Worm (Caenorhabditis elegans): ENCODE results near the gene F26G5.1.

F26G5.1 gene

DNA sequence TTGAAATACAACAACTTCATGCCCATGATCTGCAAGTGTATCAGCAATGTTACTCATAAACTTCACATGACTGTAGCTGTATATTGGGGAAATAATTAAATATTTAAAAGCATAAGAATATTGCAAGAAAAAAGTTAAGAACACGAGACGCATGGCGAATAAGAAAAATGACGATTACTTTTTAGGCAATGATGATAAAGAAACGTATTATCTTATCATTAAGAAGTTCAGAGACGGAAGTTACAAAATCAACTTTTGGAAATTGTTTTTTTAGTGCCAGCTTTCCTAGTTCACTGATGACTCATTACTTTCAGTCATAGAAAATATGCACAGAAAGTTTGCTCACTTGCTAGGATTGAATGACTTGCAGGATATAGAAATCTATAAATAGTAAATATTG is 25.1 kb downstream of the F26G5.1 start, which contains the start of gene ugt-7:
TSS of gene ugt-7 (minus strand) at position 161 of the 400 bp plus-strand sequence.
- TF ChIP-seq zip-8 (tag; optimal IDR thresholded peaks at IDR 0.05) = no peak

DNA sequence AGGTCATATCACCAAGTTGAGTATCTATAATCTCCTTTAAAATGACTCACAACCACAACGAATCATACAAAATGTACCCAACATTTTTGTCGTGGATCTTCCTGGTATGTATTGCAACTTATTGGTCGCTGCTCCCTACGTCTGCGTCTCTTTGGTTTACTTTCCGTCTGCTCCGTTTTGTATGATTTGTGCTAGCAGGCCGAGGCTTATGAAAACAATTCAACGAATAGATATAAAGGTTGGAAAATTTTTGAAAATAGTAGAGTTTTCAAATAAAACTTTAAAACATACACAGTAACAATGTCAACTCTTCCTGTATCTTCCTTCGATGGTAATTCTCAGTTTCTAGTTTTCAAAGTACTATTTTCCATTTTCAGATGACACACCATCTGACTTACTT is 26.1 kb downstream of the F26G5.1 start, which contains the start of gene srr-8:
TSS of gene srr-8 (plus strand) at position 301 of the 400 bp plus-strand sequence.
- TF ChIP-seq hlh-1 (tag; optimal IDR thresholded peaks at IDR 0.05) = no peak

DNA sequence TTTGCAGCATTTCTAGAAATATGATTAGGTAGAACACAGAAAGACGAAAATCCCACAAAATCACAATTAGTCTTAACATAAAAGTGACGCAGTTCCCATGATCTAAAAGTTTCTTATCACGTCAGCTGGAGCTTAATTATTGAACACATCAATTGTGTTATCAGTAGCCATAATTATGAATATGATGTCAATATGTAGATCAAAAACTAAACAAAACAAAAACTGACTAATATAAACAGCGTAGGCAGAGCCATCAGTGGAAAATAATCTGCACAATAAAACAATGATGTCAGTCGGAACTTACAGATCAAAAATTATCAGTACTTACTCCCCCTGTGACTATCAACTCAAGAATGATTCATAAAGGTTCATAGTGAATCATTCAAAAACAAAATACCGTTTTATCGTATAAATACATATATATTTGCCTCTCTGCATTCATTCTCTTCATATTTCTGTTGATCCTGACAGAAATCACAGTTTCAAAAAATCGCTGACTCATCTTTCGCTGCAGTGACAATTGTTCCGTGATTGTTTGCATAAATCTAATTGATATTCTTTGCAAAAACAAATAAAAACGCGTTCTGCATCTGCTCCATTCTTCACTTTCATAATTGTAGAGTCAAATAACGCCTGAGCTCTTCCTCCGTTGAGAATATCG is 37.0 kb downstream of the F26G5.1 start, which contains the start of gene srr-6:
TSS of gene srr-6 (plus strand) at position 611 of the 661 bp plus-strand sequence.
- TF ChIP-seq snpc-4 (tag; optimal IDR thresholded peaks at IDR 0.05) (no peak), nhr-237 (tag; optimal IDR thresholded peaks at IDR 0.05) (no peak), lin-32 (GFP tag; optimal IDR thresholded peaks at IDR 0.05) (no peak), lsy-2 (tag; optimal IDR thresholded peaks at IDR 0.05) (no peak)

DNA sequence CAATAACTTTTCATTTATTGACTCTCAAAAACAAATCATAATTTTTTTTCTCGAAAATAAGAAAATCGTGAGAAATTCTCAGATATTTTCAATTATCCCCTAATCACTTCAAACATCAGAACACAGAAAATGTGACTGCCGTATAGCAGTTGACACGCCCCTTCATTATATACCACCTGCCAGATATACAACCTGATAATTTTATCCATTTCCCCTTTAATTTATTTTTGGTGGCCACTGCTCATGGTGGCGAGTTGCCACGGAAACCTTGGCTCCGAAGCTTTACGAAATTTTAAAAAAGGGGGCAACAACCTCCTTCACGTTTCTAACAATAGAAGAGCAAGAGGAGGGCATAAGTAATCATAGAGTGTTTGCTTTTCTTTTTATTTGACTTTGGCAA is 41.5 kb downstream of the F26G5.1 start:
- TF ChIP-seq snpc-4 (tag; optimal IDR thresholded peaks at IDR 0.05) (no peak), elt-1 (tag; optimal IDR thresholded peaks at IDR 0.05; ENCODE audit: borderline replicate concordance, insufficient read depth) (no peak), nhr-2 (tag; optimal IDR thresholded peaks at IDR 0.05) (no peak), zip-8 (tag; optimal IDR thresholded peaks at IDR 0.05) (no peak), mls-2 (tag; optimal IDR thresholded peaks at IDR 0.05) (no peak), ceh-43 (GFP tag; optimal IDR thresholded peaks at IDR 0.05) (no peak), ces-1 (GFP tag; optimal IDR thresholded peaks at IDR 0.05) (peak; percentile 33)

DNA sequence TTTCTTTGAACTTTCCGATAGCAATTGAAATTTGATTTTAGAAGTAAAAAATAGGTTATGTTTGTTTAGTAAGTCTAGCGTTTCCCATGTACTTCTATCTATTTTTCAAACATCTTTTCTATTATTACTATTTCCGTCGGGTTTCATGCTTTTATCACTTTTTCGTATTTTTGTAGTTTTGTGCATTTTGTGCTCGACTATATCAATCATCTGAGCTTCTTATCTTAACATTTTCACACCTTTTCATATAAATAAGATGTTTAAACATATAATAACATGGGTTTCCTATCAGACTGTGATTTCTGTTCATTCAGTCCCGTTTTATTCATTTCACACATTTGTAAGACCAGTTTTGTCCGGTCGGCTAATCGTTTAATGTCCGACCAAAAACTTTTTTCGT is 42.8 kb downstream of the F26G5.1 start:
- TF ChIP-seq ceh-83 (GFP tag; optimal IDR thresholded peaks at IDR 0.05) (no peak), unc-39 (tag; optimal IDR thresholded peaks at IDR 0.05) (no peak), nhr-2 (tag; optimal IDR thresholded peaks at IDR 0.05) (no peak), nhr-76 (tag; optimal IDR thresholded peaks at IDR 0.05) (no peak), M03D4.4 (tag; optimal IDR thresholded peaks at IDR 0.05) (no peak), ceh-39 (tag; optimal IDR thresholded peaks at IDR 0.05) (no peak), ztf-11 (tag; optimal IDR thresholded peaks at IDR 0.05) (no peak), ceh-43 (GFP tag; optimal IDR thresholded peaks at IDR 0.05) (no peak), lsy-2 (tag; optimal IDR thresholded peaks at IDR 0.05) (no peak), elt-3 (tag; optimal IDR thresholded peaks at IDR 0.05) (no peak), drap-1 (GFP tag; optimal IDR thresholded peaks at IDR 0.05) (no peak)

DNA sequence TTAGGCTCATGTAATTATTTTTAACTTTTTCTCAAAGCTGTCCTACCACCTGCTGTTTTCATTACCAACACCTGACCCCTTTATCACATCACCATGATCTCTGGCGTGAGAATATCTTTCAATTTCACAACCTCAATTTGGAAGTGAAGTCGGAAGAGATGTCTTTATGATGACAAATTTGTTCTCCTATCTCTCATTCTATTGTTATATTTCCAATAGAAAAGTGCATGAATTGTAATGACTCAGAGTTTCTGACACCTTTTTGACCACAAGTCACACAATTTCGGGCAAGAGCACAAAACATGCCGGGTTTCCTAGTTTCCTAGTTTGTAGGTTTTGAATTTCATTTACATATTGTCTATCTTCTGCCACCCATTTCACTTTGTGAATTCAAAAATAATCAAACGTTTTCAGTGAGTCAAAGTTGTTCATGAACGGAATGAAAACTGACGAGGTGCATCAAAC is 43.6 kb downstream of the F26G5.1 start, which contains the start of gene srr-4:
TSS of gene srr-4 (plus strand) at position 415 of the 465 bp plus-strand sequence.
- TF ChIP-seq blmp-1 (tag; optimal IDR thresholded peaks at IDR 0.05) (no peak), lsy-2 (tag; optimal IDR thresholded peaks at IDR 0.05) (no peak), nhr-2 (tag; optimal IDR thresholded peaks at IDR 0.05) (no peak), sem-2 (GFP tag; optimal IDR thresholded peaks at IDR 0.05) (no peak), flh-1 (GFP tag; optimal IDR thresholded peaks at IDR 0.05) (no peak), tbx-8 (GFP tag; optimal IDR thresholded peaks at IDR 0.05) (no peak), ces-1 (GFP tag; optimal IDR thresholded peaks at IDR 0.05) (no peak)

DNA sequence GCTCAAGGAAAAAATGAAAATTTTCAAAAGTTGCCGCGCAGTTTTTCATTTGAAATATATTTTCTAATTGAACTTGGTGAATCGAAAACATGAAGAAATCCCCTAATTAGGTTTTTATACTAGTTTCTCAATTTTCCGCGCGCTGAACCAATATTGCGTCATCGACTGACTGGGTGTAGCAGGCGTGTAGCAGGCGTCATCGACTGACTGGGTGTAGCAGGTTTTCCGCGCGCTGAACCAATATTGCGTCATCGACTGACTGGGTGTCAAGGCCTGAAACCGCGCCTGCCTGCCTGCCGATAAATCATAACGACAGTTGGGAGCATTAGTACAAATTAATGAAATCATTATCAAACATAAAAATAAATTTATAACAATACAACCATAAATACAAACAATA is 48.1 kb downstream of the F26G5.1 start:
- peak; percentile 98 for TF ChIP-seq zip-8 (tag; optimal IDR thresholded peaks at IDR 0.05)
- TF ChIP-seq sem-2 (GFP tag; optimal IDR thresholded peaks at IDR 0.05) = no peak
- TF ChIP-seq nhr-2 (tag; optimal IDR thresholded peaks at IDR 0.05) = peak; percentile 43

DNA sequence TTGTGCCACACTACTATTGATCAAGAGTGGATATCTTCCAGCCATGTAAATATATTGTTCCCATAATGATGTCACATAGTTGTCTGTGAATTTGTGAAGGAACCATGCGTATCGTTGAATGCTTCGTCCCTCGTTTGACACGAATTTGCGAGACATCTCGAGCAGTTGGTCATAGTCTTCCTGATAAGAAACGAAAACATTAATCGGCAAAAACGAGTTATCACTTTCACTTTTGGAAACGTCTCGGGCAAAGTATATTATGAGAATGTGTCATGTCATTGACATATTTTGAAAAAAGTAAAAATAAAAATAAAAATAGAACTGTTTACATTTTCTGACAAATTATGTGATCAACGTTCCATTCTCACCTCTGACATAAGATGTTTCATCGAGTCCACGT is 51.2 kb downstream of the F26G5.1 start:
- TF ChIP-seq pha-4 (tag; optimal IDR thresholded peaks at IDR 0.05) = no peak
